Fruit fly (Drosophila melanogaster): ENCODE results near the gene CG14315.
A peak's percentile ranks its signal among the peaks of the same experiment; 100 is the strongest.

CG14315 gene

dm6 chr3R:18188702-18189125 is 30.2 kb downstream of the CG14315 start, which contains the start of the genes CG12321 and MED17 (continued):
- TF ChIP-seq tgo (GFP tag; IDR thresholded peaks at IDR 0.05) (peak; percentile 89), CG30431 (GFP tag; optimal IDR thresholded peaks at IDR 0.05) (peak; percentile 85), Doc2 (GFP tag; IDR thresholded peaks at IDR 0.05) (0 out of 2 replicates have a peak, but pooled peaks have one; percentile 57), al (GFP tag; IDR thresholded peaks at IDR 0.05) (peak; percentile 90), Gsc (GFP tag; IDR thresholded peaks at IDR 0.05) (peak; percentile 52), Max (GFP tag; optimal IDR thresholded peaks at IDR 0.05) (peak; percentile 85), cas (GFP tag; IDR thresholded peaks at IDR 0.05) (peak; percentile 83), Mrtf (GFP tag; IDR thresholded peaks at IDR 0.05) (peak; percentile 73; the same call in 1 of the 3 replicates), Eip74EF (GFP tag; optimal IDR thresholded peaks at IDR 0.05) (peak in 1 of 2 experiments; percentile 76), h (optimal IDR thresholded peaks at IDR 0.05) (no peak), CG7357 (GFP tag; IDR thresholded peaks at IDR 0.05) (peak; percentile 68; the same call in 2 of the 3 replicates), Camta (GFP tag; optimal IDR thresholded peaks at IDR 0.05) (no peak), usp (GFP tag; optimal IDR thresholded peaks at IDR 0.05) (no peak), wor (GFP tag; IDR thresholded peaks at IDR 0.05) (peak; percentile 85), ap (GFP tag; IDR thresholded peaks at IDR 0.05) (peak; percentile 77), CG13296 (GFP tag; optimal IDR thresholded peaks at IDR 0.05) (peak; percentile 84), toy (GFP tag; IDR thresholded peaks at IDR 0.05) (peak; percentile 43; the same call in 1 of the 2 replicates), dimm (GFP tag; IDR thresholded peaks at IDR 0.05) (peak; percentile 54; the same call in 1 of the 2 replicates), dati (GFP tag; IDR thresholded peaks at IDR 0.05) (no peak), chn (GFP tag; optimal IDR thresholded peaks at IDR 0.05) (peak; percentile 70), CG9932 (GFP tag; IDR thresholded peaks at IDR 0.05) (peak; percentile 97), sqz (GFP tag; optimal IDR thresholded peaks at IDR 0.05) (no peak), klu (GFP tag; IDR thresholded peaks at IDR 0.05) (peak; percentile 91), jumu (GFP tag; optimal IDR thresholded peaks at IDR 0.05) (peak; percentile 42), HHEX (GFP tag; optimal IDR thresholded peaks at IDR 0.05) (peak; percentile 87), CG4707 (GFP tag; optimal IDR thresholded peaks at IDR 0.05) (no peak), CG10654 (GFP tag; optimal IDR thresholded peaks at IDR 0.05) (peak; percentile 87), phol (tag; optimal IDR thresholded peaks at IDR 0.05) (peak; percentile 94), CG12744 (GFP tag; optimal IDR thresholded peaks at IDR 0.05) (peak; percentile 49), lbe (GFP tag; optimal IDR thresholded peaks at IDR 0.05) (peak; percentile 89), ci (GFP tag; IDR thresholded peaks at IDR 0.05) (no peak; the same call in 1 of the 3 replicates), Deaf1 (tag; optimal IDR thresholded peaks at IDR 0.05) (no peak), row (GFP tag; IDR thresholded peaks at IDR 0.05) (peak; percentile 88), Oaz (GFP tag; IDR thresholded peaks at IDR 0.05) (peak; percentile 50; the same call in 1 of the 2 replicates), CG17568 (GFP tag; optimal IDR thresholded peaks at IDR 0.05) (no peak), tio (GFP tag; optimal IDR thresholded peaks at IDR 0.05) (peak; percentile 90), CG17361 (GFP tag; IDR thresholded peaks at IDR 0.05) (peak; percentile 96), mld (GFP tag; IDR thresholded peaks at IDR 0.05; ENCODE audit: partially characterized antibody) (no peak), CG13624 (GFP tag; optimal IDR thresholded peaks at IDR 0.05) (peak; percentile 60), CG3995 (GFP tag; optimal IDR thresholded peaks at IDR 0.05) (peak; percentile 27), tll (GFP tag; optimal IDR thresholded peaks at IDR 0.05) (no peak), oc (tag; optimal IDR thresholded peaks at IDR 0.05) (peak; percentile 82), esg (GFP tag; conservative IDR thresholded peaks at IDR 0.05) (peak; percentile 87), bigmax (GFP tag; optimal IDR thresholded peaks at IDR 0.05) (no peak), Lpt (GFP tag; optimal IDR thresholded peaks at IDR 0.05) (no peak), Bgb (GFP tag; IDR thresholded peaks at IDR 0.05; ENCODE audit: partially characterized antibody) (no peak), CG18011 (GFP tag; optimal IDR thresholded peaks at IDR 0.05) (peak; percentile 81), CG2678 (tag; optimal IDR thresholded peaks at IDR 0.05) (peak; percentile 90), crp (GFP tag; optimal IDR thresholded peaks at IDR 0.05) (peak in 1 of 2 experiments; percentile 53), CG15011 (GFP tag; optimal IDR thresholded peaks at IDR 0.05) (peak; percentile 63), CG6683 (GFP tag; optimal IDR thresholded peaks at IDR 0.05) (peak; percentile 71)

Measured in whole organism, embryonic.